Fruit fly (Drosophila melanogaster) whole organism, embryonic: Measurements from ENCODE around the gene Sr-CI.
A peak's percentile ranks its signal among the peaks of the same experiment; 100 is the strongest.

Experiments used
- Atf6 ChIP-seq: fragments of 200-800 bp; sonication (Bioruptor generic); IDR thresholded peaks from 2 replicates; pipeline ENCODE4 v1.3.6; 2022; ENCODE audit warnings: missing biosample characterization, missing genetic modification characterization
- CG10147 ChIP-seq: fragments of 200-800 bp; sonication (Bioruptor generic); optimal IDR thresholded peaks from 2 replicates; lab custom pipeline; 2019; ENCODE audit warnings: missing biosample characterization, mild to moderate bottlenecking, missing genetic modification characterization, moderate library complexity
- CG10431 ChIP-seq: fragments of 200-800 bp; sonication (Bioruptor generic); optimal IDR thresholded peaks from 3 replicates; lab custom pipeline; 2018; ENCODE audit warnings: missing biosample characterization, mild to moderate bottlenecking, missing genetic modification characterization
- CG11456 ChIP-seq: fragments of 200-800 bp; sonication (Bioruptor generic); IDR thresholded peaks from 3 replicates; pipeline ENCODE4 v1.3.6; 2022; ENCODE audit warnings: missing biosample characterization, missing genetic modification characterization
- CG12659 ChIP-seq: fragments of 200-800 bp; sonication (Bioruptor generic); optimal IDR thresholded peaks from 3 replicates; lab custom pipeline; 2017; ENCODE audit warnings: mild to moderate bottlenecking, missing biosample characterization, missing genetic modification reagents, missing genetic modification characterization
- CG12744 ChIP-seq: fragments of 200-800 bp; sonication (Bioruptor generic); optimal IDR thresholded peaks from 2 replicates; lab custom pipeline; 2016; ENCODE audit warnings: missing biosample characterization, missing genetic modification characterization
- CG1603 ChIP-seq: fragments of 200-800 bp; sonication (Bioruptor generic); optimal IDR thresholded peaks from 2 replicates; lab custom pipeline; 2019; ENCODE audit warnings: missing biosample characterization, mild to moderate bottlenecking, missing genetic modification characterization, moderate library complexity
- CG16779 ChIP-seq: fragments of 200-800 bp; sonication (Bioruptor generic); IDR thresholded peaks from 2 replicates; pipeline ENCODE4 v1.3.6; 2022; ENCODE audit warnings: missing biosample characterization, missing genetic modification characterization
- CG17328 ChIP-seq: fragments of 200-800 bp; sonication (Bioruptor generic); IDR thresholded peaks from 2 replicates; pipeline ENCODE4 v1.3.6; 2022; ENCODE audit warnings: missing biosample characterization, missing genetic modification characterization
- CG18599 ChIP-seq: fragments of 200-800 bp; sonication (Bioruptor generic); optimal IDR thresholded peaks from 3 replicates; lab custom pipeline; 2017; ENCODE audit warnings: missing biosample characterization, missing genetic modification characterization, mild to moderate bottlenecking, moderate library complexity, missing genetic modification reagents
- CG33557 ChIP-seq: fragments of 200-800 bp; sonication (Bioruptor generic); optimal IDR thresholded peaks from 2 replicates; lab custom pipeline; 2019; ENCODE audit warnings: missing biosample characterization, mild to moderate bottlenecking, missing genetic modification characterization, moderate library complexity
- CG34376 ChIP-seq: fragments of 200-800 bp; sonication (Bioruptor generic); optimal IDR thresholded peaks from 2 replicates; lab custom pipeline; 2018; ENCODE audit warnings: missing biosample characterization, mild to moderate bottlenecking, missing genetic modification characterization
- CG5180 ChIP-seq: fragments of 200-800 bp; sonication (Bioruptor generic); optimal IDR thresholded peaks from 3 replicates; lab custom pipeline; 2017; ENCODE audit warnings: missing biosample characterization, missing genetic modification characterization, mild to moderate bottlenecking, moderate library complexity, missing genetic modification reagents
- CG8478 ChIP-seq: fragments of >200 bp; optimal IDR thresholded peaks from 2 replicates; lab custom pipeline; 2018
- CHES-1-like ChIP-seq: fragments of 200-800 bp; sonication (Bioruptor generic); optimal IDR thresholded peaks from 2 replicates; lab custom pipeline; 2016; ENCODE audit warnings: missing biosample characterization, missing genetic modification characterization
- D19A ChIP-seq: fragments of 200-800 bp; optimal IDR thresholded peaks from 3 replicates; lab custom pipeline; 2019; ENCODE audit warnings: missing biosample characterization, mild to moderate bottlenecking, missing genetic modification characterization, moderate library complexity
- Doc3 ChIP-seq: fragments of 200-800 bp; sonication (Bioruptor generic); IDR thresholded peaks from 3 replicates; pipeline ENCODE4 v1.3.6; 2022; ENCODE audit warnings: missing biosample characterization, missing genetic modification characterization; ENCODE audit not compliant: partially characterized antibody
- Dp ChIP-seq: fragments of 200-800 bp; sonication (Bioruptor generic); optimal IDR thresholded peaks from 2 replicates; lab custom pipeline; 2018; ENCODE audit warnings: missing biosample characterization, mild to moderate bottlenecking, missing genetic modification characterization, moderate library complexity
- Ets65A ChIP-seq: fragments of 200-800 bp; sonication (Bioruptor generic); peaks from one replicate; lab custom pipeline; 2016; ENCODE audit warnings: missing biosample characterization, missing genetic modification characterization
- Hand ChIP-seq: fragments of 200-800 bp; sonication (Bioruptor generic); optimal IDR thresholded peaks from 2 replicates; lab custom pipeline; 2017; ENCODE audit warnings: mild to moderate bottlenecking, missing biosample characterization, missing genetic modification reagents, missing genetic modification characterization
- Hr51 ChIP-seq, 2 experiments: fragments of 200-800 bp; sonication (Bioruptor generic); optimal IDR thresholded peaks; 2 replicates in 1 of 2; 3 replicates in 1 of 2; lab custom pipeline; 2016 to 2018; ENCODE audit warnings: missing biosample characterization in 2 of 2, missing genetic modification characterization in 2 of 2, mild to moderate bottlenecking in 1 of 2, moderate library complexity in 1 of 2
- Lpt ChIP-seq: fragments of >200 bp; optimal IDR thresholded peaks from 2 replicates; lab custom pipeline; 2018; ENCODE audit warnings: missing biosample characterization, missing genetic modification characterization
- MESR4 ChIP-seq: fragments of 200-800 bp; sonication (Bioruptor generic); optimal IDR thresholded peaks from 2 replicates; lab custom pipeline; 2018; ENCODE audit warnings: missing biosample characterization, mild to moderate bottlenecking, missing genetic modification characterization, moderate library complexity
- Mes4 ChIP-seq: fragments of 200-800 bp; sonication (Bioruptor generic); optimal IDR thresholded peaks from 2 replicates; lab custom pipeline; 2016; ENCODE audit warnings: missing biosample characterization, missing genetic modification characterization
- Mrtf ChIP-seq: fragments of 200-800 bp; sonication (Bioruptor generic); IDR thresholded peaks from 3 replicates; pipeline ENCODE4 v1.3.6; 2022; ENCODE audit warnings: missing biosample characterization, missing genetic modification characterization
- Nf-YB ChIP-seq: fragments of 200-800 bp; sonication (Bioruptor generic); optimal IDR thresholded peaks from 3 replicates; lab custom pipeline; 2019; ENCODE audit warnings: missing biosample characterization, mild to moderate bottlenecking, missing genetic modification characterization, moderate library complexity
- Rfx ChIP-seq: fragments of 200-800 bp; sonication (Bioruptor generic); IDR thresholded peaks from 2 replicates; pipeline ENCODE4 v1.3.6; 2022; ENCODE audit warnings: missing biosample characterization, missing genetic modification characterization
- Sox100B ChIP-seq: fragments of 200-800 bp; sonication (Bioruptor generic); optimal IDR thresholded peaks from 3 replicates; lab custom pipeline; 2018; ENCODE audit warnings: missing biosample characterization, mild to moderate bottlenecking, missing genetic modification characterization
- Sry-β ChIP-seq: fragments of 200-800 bp; sonication (Bioruptor generic); optimal IDR thresholded peaks from 2 replicates; lab custom pipeline; 2018; ENCODE audit warnings: missing biosample characterization, mild to moderate bottlenecking, missing genetic modification characterization, moderate library complexity
- Sry-δ ChIP-seq: fragments of 200-800 bp; sonication (Bioruptor generic); optimal IDR thresholded peaks from 2 replicates; lab custom pipeline; 2016; ENCODE audit warnings: missing biosample characterization, missing genetic modification characterization
- Taf1 ChIP-seq: fragments of 200-800 bp; sonication (Bioruptor generic); IDR thresholded peaks from 2 replicates; pipeline ENCODE4 v1.3.6; 2022; ENCODE audit warnings: missing biosample characterization, missing genetic modification characterization
- Xbp1 ChIP-seq: fragments of 200-800 bp; sonication (Bioruptor generic); optimal IDR thresholded peaks from 3 replicates; lab custom pipeline; 2016; ENCODE audit warnings: missing biosample characterization, mild to moderate bottlenecking, missing genetic modification characterization
- ab ChIP-seq: fragments of 200-800 bp; sonication (Bioruptor generic); optimal IDR thresholded peaks from 2 replicates; lab custom pipeline; 2016; ENCODE audit warnings: missing biosample characterization, missing genetic modification characterization
- caup ChIP-seq: fragments of 200-800 bp; sonication (Bioruptor generic); optimal IDR thresholded peaks from 3 replicates; lab custom pipeline; 2017; ENCODE audit warnings: missing biosample characterization, mild to moderate bottlenecking, missing genetic modification characterization, moderate library complexity; ENCODE audit not compliant: severe bottlenecking
- chm ChIP-seq: fragments of 200-800 bp; sonication (Bioruptor generic); IDR thresholded peaks from 2 replicates; pipeline ENCODE4 v1.3.6; 2022; ENCODE audit warnings: missing biosample characterization, missing genetic modification characterization
- cwo ChIP-seq: fragments of 200-800 bp; sonication (Bioruptor generic); optimal IDR thresholded peaks from 3 replicates; lab custom pipeline; 2017; ENCODE audit warnings: missing biosample characterization, missing genetic modification characterization, mild to moderate bottlenecking, moderate library complexity, missing genetic modification reagents
- dmrt11E ChIP-seq: fragments of 200-800 bp; sonication (Bioruptor generic); optimal IDR thresholded peaks from 3 replicates; lab custom pipeline; 2018; ENCODE audit warnings: missing biosample characterization, mild to moderate bottlenecking, missing genetic modification characterization, moderate library complexity
- dysf ChIP-seq: fragments of 200-800 bp; sonication (Bioruptor generic); IDR thresholded peaks from 3 replicates; pipeline ENCODE4 v1.3.6; 2022; ENCODE audit warnings: missing biosample characterization, missing genetic modification characterization
- fd3F ChIP-seq: fragments of 200-800 bp; sonication (Bioruptor generic); optimal IDR thresholded peaks from 2 replicates; lab custom pipeline; 2018; ENCODE audit warnings: missing biosample characterization, mild to moderate bottlenecking, missing genetic modification characterization, moderate library complexity
- gfzf ChIP-seq: fragments of 200-800 bp; sonication (Bioruptor generic); optimal IDR thresholded peaks from 2 replicates; lab custom pipeline; 2016; ENCODE audit warnings: missing biosample characterization, mild to moderate bottlenecking, missing genetic modification characterization, moderate library complexity
- gro ChIP-seq: fragments of 200-800 bp; sonication (Bioruptor generic); optimal IDR thresholded peaks from 2 replicates; lab custom pipeline; 2016; ENCODE audit warnings: missing biosample characterization, missing genetic modification characterization
- jing ChIP-seq: fragments of 200-800 bp; sonication (Bioruptor generic); optimal IDR thresholded peaks from 2 replicates; lab custom pipeline; 2018; ENCODE audit warnings: missing biosample characterization, mild to moderate bottlenecking, missing genetic modification characterization
- lilli ChIP-seq: fragments of 200-800 bp; sonication (Bioruptor generic); optimal IDR thresholded peaks from 3 replicates; lab custom pipeline; 2016; ENCODE audit warnings: missing biosample characterization, missing genetic modification characterization
- nerfin-1 ChIP-seq: fragments of 200-800 bp; sonication (Bioruptor generic); optimal IDR thresholded peaks from 3 replicates; lab custom pipeline; 2019; ENCODE audit warnings: missing biosample characterization, mild to moderate bottlenecking, missing genetic modification characterization, moderate library complexity
- sim ChIP-seq: fragments of 200-800 bp; sonication (Bioruptor generic); IDR thresholded peaks from 2 replicates; pipeline ENCODE4 v1.3.6; 2022; ENCODE audit warnings: missing biosample characterization, missing genetic modification characterization
- sisA ChIP-seq: fragments of 200-800 bp; sonication (Bioruptor generic); IDR thresholded peaks from 2 replicates; pipeline ENCODE4 v1.3.6; 2022; ENCODE audit warnings: missing biosample characterization, missing genetic modification characterization
- sug ChIP-seq: fragments of 200-800 bp; optimal IDR thresholded peaks from 2 replicates; lab custom pipeline; 2019; ENCODE audit warnings: missing biosample characterization, mild to moderate bottlenecking, missing genetic modification characterization, moderate library complexity
- usp ChIP-seq: fragments of >200 bp; optimal IDR thresholded peaks from 2 replicates; lab custom pipeline; 2017; ENCODE audit warnings: missing biosample characterization, missing genetic modification characterization
- z ChIP-seq: fragments of 200-800 bp; sonication (Bioruptor generic); IDR thresholded peaks from 3 replicates; pipeline ENCODE4 v1.3.6; 2022; ENCODE audit warnings: missing biosample characterization, missing genetic modification characterization

Gene Sr-CI

dm6 chr2L:4118983-4119670 is 2.4 kb upstream of the Sr-CI start (continued):
- TF ChIP-seq Ets65A (peak; percentile 80), Atf6 (GFP tag; lab: Robert Waterston, UW) (peak; percentile 70), Sry-δ (peak; percentile 31), sisA (GFP tag; lab: Robert Waterston, UW) (peak; percentile 68), sug (tag; lab: Kevin White, UChicago) (peak; percentile 29), Lpt (GFP tag; lab: Kevin White, UChicago) (no peak), CHES-1-like (GFP tag; lab: Kevin White, UChicago) (peak; percentile 75), MESR4 (GFP tag; lab: Kevin White, UChicago) (peak; percentile 1), dmrt11E (peak; percentile 93), D19A (peak; percentile 79), Hand (GFP tag; lab: Kevin White, UChicago) (peak; percentile 38), cwo (GFP tag; lab: Kevin White, UChicago) (peak; percentile 66), gro (GFP tag; lab: Kevin White, UChicago) (peak; percentile 17), Rfx (GFP tag; lab: Robert Waterston, UW) (peak; percentile 66), CG33557 (peak; percentile 85), Mrtf (GFP tag; lab: Robert Waterston, UW) (peak; percentile 71), CG11456 (GFP tag; lab: Robert Waterston, UW) (peak; percentile 71; the same call in 2 of the 3 replicates), Xbp1 (GFP tag; lab: Kevin White, UChicago) (peak; percentile 69), CG18599 (GFP tag; lab: Kevin White, UChicago) (peak; percentile 88), Hr51 (GFP tag; optimal IDR thresholded peaks at IDR 0.05; lab: Kevin White, UChicago) (peak; percentile 59 to 77), Sry-β (peak; percentile 34), CG34376 (GFP tag; lab: Kevin White, UChicago) (peak; percentile 17), gfzf (GFP tag; lab: Kevin White, UChicago) (no peak), caup (GFP tag; lab: Kevin White, UChicago) (peak; percentile 62), CG12659 (GFP tag; lab: Kevin White, UChicago) (peak; percentile 53), lilli (peak; percentile 75), CG10431 (peak; percentile 75), dysf (GFP tag; lab: Robert Waterston, UW) (peak; percentile 82), CG10147 (peak; percentile 66), CG16779 (no peak), CG8478 (no peak), Mes4 (GFP tag; lab: Kevin White, UChicago) (peak; percentile 76), chm (GFP tag; lab: Robert Waterston, UW) (peak; percentile 86), z (0 out of 3 replicates have a peak, but pooled peaks have one; percentile 24), jing (peak; percentile 59), fd3F (GFP tag; lab: Kevin White, UChicago) (peak; percentile 17), Dp (GFP tag; lab: Kevin White, UChicago) (no peak), sim (peak; percentile 84), CG1603 (tag; lab: Kevin White, UChicago) (peak; percentile 85), Sox100B (GFP tag; lab: Kevin White, UChicago) (peak; percentile 73), usp (GFP tag; lab: Kevin White, UChicago) (no peak), Taf1 (GFP tag; lab: Robert Waterston, UW) (0 out of 2 replicates have a peak, but pooled peaks have one; percentile 35), CG12744 (GFP tag; lab: Kevin White, UChicago) (peak; percentile 25), Doc3 (GFP tag; lab: Robert Waterston, UW) (no peak), CG17328 (GFP tag; lab: Robert Waterston, UW) (peak; percentile 87), ab (GFP tag; lab: Kevin White, UChicago) (peak; percentile 35), Nf-YB (GFP tag; lab: Kevin White, UChicago) (peak; percentile 55), nerfin-1 (tag; lab: Kevin White, UChicago) (peak; percentile 83), CG5180 (peak; percentile 57)
